Worm (Caenorhabditis elegans) whole organism, young adult: ENCODE results near the gene ilys-6.

Experiments
- B0261.1 ChIP-seq: sonication (generic microtip); optimal IDR thresholded peaks from 2 replicates; lab custom pipeline; 2016; ENCODE audit warnings: mild to moderate bottlenecking, missing genetic modification characterization, moderate library complexity, missing compliant biosample characterization
- B0336.3 ChIP-seq: fragments of 200-800 bp; sonication (Bioruptor generic); IDR thresholded peaks from 2 replicates; pipeline ENCODE4 v1.3.6; 2022; ENCODE audit warnings: missing genetic modification characterization, missing compliant biosample characterization
- F10E7.11 ChIP-seq: sonication (generic microtip); optimal IDR thresholded peaks from 2 replicates; lab custom pipeline; 2017; ENCODE audit warnings: mild to moderate bottlenecking, missing genetic modification characterization, moderate library complexity, missing compliant biosample characterization
- F49E8.2 ChIP-seq: sonication (generic microtip); optimal IDR thresholded peaks from 3 replicates; lab custom pipeline; 2017; ENCODE audit warnings: missing genetic modification characterization, mild to moderate bottlenecking, missing compliant biosample characterization, antibody characterized with exemption, moderate library complexity; ENCODE audit not compliant: insufficient read depth
- F55B11.4 ChIP-seq: sonication (generic microtip); optimal IDR thresholded peaks from 2 replicates; lab custom pipeline; 2016; ENCODE audit warnings: missing compliant biosample characterization, missing genetic modification characterization, borderline replicate concordance; ENCODE audit not compliant: insufficient read depth
- K11D2.4 ChIP-seq: fragments of 200-800 bp; sonication (Bioruptor generic); IDR thresholded peaks from 2 replicates; pipeline ENCODE4 v1.3.6; 2022; ENCODE audit warnings: missing genetic modification reagents, missing genetic modification characterization, missing compliant biosample characterization
- K12H6.12 ChIP-seq: fragments of 200-800 bp; sonication (Bioruptor generic); optimal IDR thresholded peaks from 2 replicates; lab custom pipeline; 2018; ENCODE audit warnings: mild to moderate bottlenecking, missing genetic modification characterization, missing compliant biosample characterization
- T07F8.4 ChIP-seq: sonication (generic microtip); optimal IDR thresholded peaks from 2 replicates; lab custom pipeline; 2016; ENCODE audit warnings: mild to moderate bottlenecking, missing genetic modification characterization, moderate library complexity, missing compliant biosample characterization
- Y67H2A.10 ChIP-seq: fragments of 200-800 bp; sonication (Bioruptor generic); conservative IDR thresholded peaks from 2 replicates; pipeline ENCODE4 v1.3.6; 2022; ENCODE audit warnings: missing genetic modification reagents, missing genetic modification characterization, missing compliant biosample characterization
- aptf-2 ChIP-seq: fragments of 200-800 bp; sonication (Bioruptor generic); conservative IDR thresholded peaks from 2 replicates; pipeline ENCODE4 v1.3.6; 2022; ENCODE audit warnings: missing genetic modification reagents, missing genetic modification characterization, missing compliant biosample characterization
- aptf-3 ChIP-seq: fragments of 200-800 bp; sonication (Bioruptor generic); IDR thresholded peaks from 2 replicates; pipeline ENCODE4 v1.3.6; 2022; ENCODE audit warnings: missing genetic modification characterization, missing compliant biosample characterization
- atf-7 ChIP-seq: sonication (generic microtip); optimal IDR thresholded peaks from 2 replicates; lab custom pipeline; 2017; ENCODE audit warnings: mild to moderate bottlenecking, missing genetic modification characterization, missing compliant biosample characterization
- attf-5 ChIP-seq: fragments of 200-800 bp; sonication (Bioruptor generic); optimal IDR thresholded peaks from 2 replicates; lab custom pipeline; 2018; ENCODE audit warnings: mild to moderate bottlenecking, missing genetic modification characterization, missing compliant biosample characterization
- ceh-79 ChIP-seq: sonication (generic microtip); optimal IDR thresholded peaks from 2 replicates; lab custom pipeline; 2017; ENCODE audit warnings: mild to moderate bottlenecking, missing genetic modification characterization, missing compliant biosample characterization
- ceh-91 ChIP-seq: fragments of 200-800 bp; sonication (Bioruptor generic); IDR thresholded peaks from 2 replicates; pipeline ENCODE4 v1.3.6; 2022; ENCODE audit warnings: missing genetic modification reagents, missing genetic modification characterization, missing compliant biosample characterization
- chd-7 ChIP-seq: sonication (generic microtip); optimal IDR thresholded peaks from 2 replicates; lab custom pipeline; 2016; ENCODE audit warnings: mild to moderate bottlenecking, missing genetic modification characterization, moderate library complexity, missing compliant biosample characterization
- dox-1 ChIP-seq: fragments of 200-800 bp; sonication (Bioruptor generic); IDR thresholded peaks from 2 replicates; pipeline ENCODE4 v1.3.6; 2022; ENCODE audit warnings: missing genetic modification reagents, missing genetic modification characterization, missing compliant biosample characterization
- dpl-1 ChIP-seq: fragments of 150-350 bp; optimal IDR thresholded peaks from 2 replicates; lab custom pipeline; 2014; ENCODE audit warnings: missing biosample characterization, missing genetic modification reagents, missing genetic modification characterization
- egl-44 ChIP-seq: fragments of 200-800 bp; sonication (Bioruptor generic); IDR thresholded peaks from 2 replicates; pipeline ENCODE4 v1.3.6; 2022; ENCODE audit warnings: missing genetic modification reagents, missing genetic modification characterization, missing compliant biosample characterization
- ekl-4 ChIP-seq: fragments of 200-800 bp; sonication (Bioruptor generic); IDR thresholded peaks from 2 replicates; pipeline ENCODE4 v1.3.6; 2022; ENCODE audit warnings: missing genetic modification reagents, missing genetic modification characterization, missing compliant biosample characterization
- ets-4 ChIP-seq: fragments of 200-800 bp; sonication (Bioruptor generic); optimal IDR thresholded peaks from 2 replicates; lab custom pipeline; 2018; ENCODE audit warnings: mild to moderate bottlenecking, missing genetic modification characterization, missing compliant biosample characterization
- gei-17 ChIP-seq: fragments of 200-800 bp; sonication (Bioruptor generic); optimal IDR thresholded peaks from 2 replicates; lab custom pipeline; 2018; ENCODE audit warnings: mild to moderate bottlenecking, missing genetic modification characterization, missing compliant biosample characterization
- hlh-26 ChIP-seq: fragments of 200-800 bp; sonication (Bioruptor generic); conservative IDR thresholded peaks from 2 replicates; pipeline ENCODE4 v1.3.6; 2022; ENCODE audit warnings: missing genetic modification reagents, missing genetic modification characterization, missing compliant biosample characterization
- hmg-1.2 ChIP-seq: fragments of 200-800 bp; sonication (Bioruptor generic); IDR thresholded peaks from 2 replicates; pipeline ENCODE4 v1.3.6; 2022; ENCODE audit warnings: missing genetic modification reagents, missing genetic modification characterization, missing compliant biosample characterization
- hmg-20 ChIP-seq: fragments of 200-800 bp; sonication (Bioruptor generic); IDR thresholded peaks from 2 replicates; pipeline ENCODE4 v1.3.6; 2022; ENCODE audit warnings: missing genetic modification reagents, missing genetic modification characterization, missing compliant biosample characterization
- hsf-1 ChIP-seq: fragments of 200-800 bp; sonication (Bioruptor generic); IDR thresholded peaks from 2 replicates; pipeline ENCODE4 v1.3.6; 2022; ENCODE audit warnings: missing genetic modification reagents, missing genetic modification characterization, missing compliant biosample characterization
- lin-35 ChIP-seq, 3 experiments: fragments of 150-350 bp in 2 of 3; sonication (generic microtip) in 1 of 3; optimal IDR thresholded peaks; 2 replicates each; lab custom pipeline; 2014 to 2018; ENCODE audit warnings: missing biosample characterization in 3 of 3, missing genetic modification characterization in 3 of 3, missing genetic modification reagents in 3 of 3
- lin-54 ChIP-seq: fragments of 200-800 bp; sonication (Bioruptor generic); optimal IDR thresholded peaks from 2 replicates; lab custom pipeline; 2018; ENCODE audit warnings: mild to moderate bottlenecking, missing genetic modification characterization, missing compliant biosample characterization
- lsy-27 ChIP-seq: sonication (generic microtip); optimal IDR thresholded peaks from 2 replicates; lab custom pipeline; 2017; ENCODE audit warnings: missing genetic modification characterization, mild to moderate bottlenecking, missing compliant biosample characterization, antibody characterized with exemption, missing genotype, borderline replicate concordance; ENCODE audit not compliant: insufficient read depth
- madf-3 ChIP-seq: fragments of 200-800 bp; sonication (Bioruptor generic); IDR thresholded peaks from 2 replicates; pipeline ENCODE4 v1.3.6; 2022; ENCODE audit warnings: missing genetic modification reagents, missing genetic modification characterization, missing compliant biosample characterization
- mcd-1 ChIP-seq: fragments of 200-800 bp; sonication (Bioruptor generic); IDR thresholded peaks from 2 replicates; pipeline ENCODE4 v1.3.6; 2022; ENCODE audit warnings: missing genetic modification reagents, missing genetic modification characterization, missing compliant biosample characterization
- nfya-2 ChIP-seq: fragments of 200-800 bp; sonication (Bioruptor generic); IDR thresholded peaks from 2 replicates; pipeline ENCODE4 v1.3.6; 2022; ENCODE audit warnings: missing genetic modification reagents, missing genetic modification characterization, missing compliant biosample characterization
- nfyb-1 ChIP-seq: fragments of 200-800 bp; sonication (Bioruptor generic); IDR thresholded peaks from 2 replicates; pipeline ENCODE4 v1.3.6; 2022; ENCODE audit warnings: missing genetic modification reagents, missing genetic modification characterization, missing compliant biosample characterization
- nhr-179 ChIP-seq: sonication (generic microtip); optimal IDR thresholded peaks from 2 replicates; lab custom pipeline; 2016; ENCODE audit warnings: mild to moderate bottlenecking, missing genetic modification characterization, missing compliant biosample characterization
- nhr-27 ChIP-seq: fragments of 200-800 bp; sonication (Bioruptor generic); optimal IDR thresholded peaks from 2 replicates; lab custom pipeline; 2018; ENCODE audit warnings: mild to moderate bottlenecking, missing genetic modification characterization, moderate library complexity, missing compliant biosample characterization
- nhr-80 ChIP-seq: sonication (generic microtip); optimal IDR thresholded peaks from 2 replicates; lab custom pipeline; 2016; ENCODE audit warnings: missing genetic modification characterization, missing compliant biosample characterization
- pha-4 ChIP-seq: fragments of 150-350 bp; sonication (generic microtip); optimal IDR thresholded peaks from 2 replicates; lab custom pipeline; 2014; ENCODE audit warnings: missing biosample characterization, missing genetic modification reagents, missing genetic modification characterization
- rcor-1 ChIP-seq: fragments of 200-800 bp; sonication (Bioruptor generic); IDR thresholded peaks from 2 replicates; pipeline ENCODE4 v1.3.6; 2022; ENCODE audit warnings: missing genetic modification reagents, missing genetic modification characterization, missing compliant biosample characterization
- sea-2 ChIP-seq: fragments of 200-800 bp; sonication (Bioruptor generic); IDR thresholded peaks from 2 replicates; pipeline ENCODE4 v1.3.6; 2022; ENCODE audit warnings: missing genetic modification characterization, missing compliant biosample characterization
- snpc-1.1 ChIP-seq: sonication (generic microtip); optimal IDR thresholded peaks from 2 replicates; lab custom pipeline; 2017; ENCODE audit warnings: missing genetic modification characterization, mild to moderate bottlenecking, missing compliant biosample characterization, antibody characterized with exemption, moderate library complexity, missing genotype, missing genetic modification reagents; ENCODE audit not compliant: insufficient read depth
- sptf-2 ChIP-seq: fragments of 200-800 bp; sonication (Bioruptor generic); optimal IDR thresholded peaks from 2 replicates; lab custom pipeline; 2018; ENCODE audit warnings: mild to moderate bottlenecking, missing genetic modification characterization, missing compliant biosample characterization
- xnd-1 ChIP-seq: sonication (generic microtip); optimal IDR thresholded peaks from 2 replicates; lab custom pipeline; 2016; ENCODE audit warnings: missing genotype, missing genetic modification reagents, missing genetic modification characterization, missing compliant biosample characterization
- zfh-2 ChIP-seq: fragments of 200-800 bp; sonication (Bioruptor generic); conservative IDR thresholded peaks from 2 replicates; pipeline ENCODE4 v1.3.6; 2022; ENCODE audit warnings: missing genetic modification reagents, missing genetic modification characterization, missing compliant biosample characterization
- ztf-22 ChIP-seq: fragments of 200-800 bp; sonication (Bioruptor generic); optimal IDR thresholded peaks from 2 replicates; lab custom pipeline; 2018; ENCODE audit warnings: mild to moderate bottlenecking, missing genetic modification characterization, moderate library complexity, missing compliant biosample characterization

The ilys-6 gene

ce11 chrIV:4028177-4028576 is 35.3 kb downstream of the ilys-6 start (continued):
- no peak for TF ChIP-seq sea-2 (GFP tag; lab: Robert Waterston, UW)
- peak; percentile 16 for TF ChIP-seq gei-17 (GFP tag; lab: Kevin White, UChicago)
- no peak for TF ChIP-seq nfya-2
- TF ChIP-seq attf-5 (GFP tag; lab: Kevin White, UChicago): peak; percentile 69
- no peak for TF ChIP-seq Y67H2A.10
- no peak for TF ChIP-seq nhr-27 (tag; lab: Kevin White, UChicago)
- no peak for TF ChIP-seq F10E7.11 (tag; lab: Kevin White, UChicago)
- 0 out of 2 replicates have a peak, but pooled peaks have one; percentile 18 for TF ChIP-seq ekl-4 (GFP tag; lab: Robert Waterston, UW)
- no peak for TF ChIP-seq lsy-27 (tag; lab: Kevin White, UChicago)
- TF ChIP-seq T07F8.4 (tag; lab: Kevin White, UChicago): no peak
- TF ChIP-seq B0261.1: no peak
- peak; percentile 34; the same call in 1 of the 2 replicates for TF ChIP-seq B0336.3 (GFP tag; lab: Robert Waterston, UW)
- no peak for TF ChIP-seq dpl-1
- TF ChIP-seq rcor-1 (GFP tag; lab: Robert Waterston, UW): 0 out of 2 replicates have a peak, but pooled peaks have one; percentile 34
- TF ChIP-seq pha-4 (tag; lab: Kevin White, UChicago): no peak
- TF ChIP-seq madf-3 (GFP tag; lab: Robert Waterston, UW): no peak
- TF ChIP-seq lin-54: peak; percentile 53
- no peak for TF ChIP-seq aptf-3 (GFP tag; lab: Robert Waterston, UW)
- TF ChIP-seq xnd-1 (tag; lab: Kevin White, UChicago): no peak
- no peak for TF ChIP-seq K11D2.4 (GFP tag; lab: Robert Waterston, UW)
- TF ChIP-seq hlh-26 (GFP tag; lab: Robert Waterston, UW): no peak
- TF ChIP-seq, all 124 proteins: peak for 39

DNA sequence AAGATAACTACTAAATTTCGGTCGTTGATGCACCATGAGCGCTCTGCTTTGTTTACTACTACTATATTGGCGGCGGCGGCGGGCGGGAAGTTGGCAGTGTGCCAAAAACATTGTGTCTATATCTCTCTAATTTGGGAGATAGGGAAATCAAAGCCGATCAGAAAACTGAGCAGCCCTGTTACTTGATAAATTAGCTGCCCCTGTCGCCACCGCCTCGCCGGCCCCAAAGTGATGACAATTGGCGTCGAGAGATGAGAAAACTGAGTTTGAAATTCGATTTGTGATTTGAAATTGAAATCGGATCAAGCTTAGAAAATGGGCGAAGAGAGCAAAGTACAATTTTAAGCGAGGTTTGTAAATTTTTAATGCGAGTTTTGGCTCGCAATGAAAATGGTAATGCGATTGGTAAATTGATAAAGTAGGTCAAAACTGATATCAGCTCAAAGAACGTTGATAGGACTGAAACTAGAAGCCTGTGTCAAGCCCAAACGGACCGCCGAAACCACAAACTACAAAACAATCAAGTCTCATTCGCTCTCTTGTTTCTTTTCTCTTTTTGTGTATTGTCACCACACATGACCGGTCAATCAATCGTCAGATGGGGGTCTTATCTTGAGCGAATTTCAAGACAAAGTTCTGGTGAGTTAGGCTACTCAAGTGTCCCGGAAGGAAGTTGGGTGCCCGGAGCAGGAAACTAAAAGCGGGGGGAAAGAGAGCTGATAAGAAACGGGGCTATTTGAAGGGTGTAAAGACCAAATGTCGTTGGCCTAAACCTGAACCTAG is 36.2 kb downstream of the ilys-6 start:
- TF ChIP-seq nhr-80 (tag; lab: Kevin White, UChicago) (peak; percentile 21), ets-4 (GFP tag; lab: Kevin White, UChicago) (peak; percentile 34), atf-7 (peak; percentile 15), lin-54 (no peak)

- TF ChIP-seq dox-1 (GFP tag; lab: Robert Waterston, UW) (0 out of 2 replicates have a peak, but pooled peaks have one; percentile 34), lin-35 (GFP tag; optimal IDR thresholded peaks at IDR 0.05; lab: Kevin White, UChicago) (peak in 1 of 3 experiments; percentile 16), F49E8.2 (tag; lab: Kevin White, UChicago) (no peak), K12H6.12 (tag; lab: Kevin White, UChicago) (peak; percentile 81), nhr-179 (tag; lab: Kevin White, UChicago) (no peak), zfh-2 (peak; percentile 94), pha-4 (tag; lab: Kevin White, UChicago) (no peak), F55B11.4 (tag; lab: Kevin White, UChicago) (no peak), aptf-2 (GFP tag; lab: Robert Waterston, UW) (no peak), mcd-1 (GFP tag; lab: Robert Waterston, UW) (peak; percentile 53; the same call in 1 of the 2 replicates), ceh-91 (GFP tag; lab: Robert Waterston, UW) (no peak), ceh-79 (tag; lab: Kevin White, UChicago) (no peak), chd-7 (peak; percentile 75), nfyb-1 (GFP tag; lab: Robert Waterston, UW) (0 out of 2 replicates have a peak, but pooled peaks have one; percentile 57), lin-54 (peak; percentile 12), snpc-1.1 (tag; lab: Kevin White, UChicago) (no peak), sptf-2 (GFP tag; lab: Kevin White, UChicago) (no peak), K11D2.4 (GFP tag; lab: Robert Waterston, UW) (peak; percentile 32; the same call in 1 of the 2 replicates), hmg-20 (GFP tag; lab: Robert Waterston, UW) (no peak), hmg-1.2 (GFP tag; lab: Robert Waterston, UW) (peak; percentile 25; the same call in 1 of the 2 replicates), egl-44 (0 out of 2 replicates have a peak, but pooled peaks have one; percentile 29), ztf-22 (GFP tag; lab: Kevin White, UChicago) (peak; percentile 39), hsf-1 (GFP tag; lab: Robert Waterston, UW) (no peak)
These were observed 37.5 kb downstream of the ilys-6 start for ce11 chrIV:4025923-4026322.
